Worm (Caenorhabditis elegans): ENCODE data around the gene K11H12.10.

The K11H12.10 gene

DNA sequence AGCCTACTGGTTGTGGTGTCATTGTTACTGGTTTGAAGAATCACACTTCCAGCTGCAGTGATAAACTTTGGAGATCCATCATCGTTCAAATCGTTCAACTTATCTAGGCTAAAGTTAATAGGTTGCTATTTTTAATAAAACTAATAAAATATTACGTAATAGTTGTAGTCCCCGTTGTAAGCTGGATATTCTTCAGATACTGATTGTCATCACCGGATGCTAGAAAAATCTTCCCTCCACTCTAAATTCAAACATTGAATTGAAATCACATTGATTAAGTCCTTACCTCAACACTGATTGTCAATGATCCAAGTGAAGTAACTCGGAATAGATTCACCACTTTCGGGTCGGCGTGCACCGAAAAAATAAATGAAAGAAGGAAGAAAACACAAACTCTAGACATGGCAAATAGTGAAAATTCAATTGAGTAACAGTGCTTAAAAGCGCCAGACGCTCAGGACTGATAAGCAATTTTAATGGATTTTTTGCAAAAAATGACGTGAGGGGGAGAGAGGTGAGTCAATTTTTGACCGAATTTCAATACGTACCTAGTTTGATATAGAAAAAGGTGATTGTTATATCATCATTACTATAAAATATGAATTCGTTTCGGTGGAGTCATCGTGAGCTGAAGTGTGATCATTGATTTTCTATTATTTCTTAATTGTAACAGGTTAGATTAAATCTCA is at the start of gene K11H12.10, which contains the start of gene K11H12.4:
Gene K11H12.10 (plus strand): TSS at position 605 of the 689 bp plus-strand sequence.
Gene K11H12.4 (minus strand): TSS at position 413 of the 689 bp plus-strand sequence.
- TF ChIP-seq elt-2 (tag; optimal IDR thresholded peaks at IDR 0.05) (peak; percentile 46), nhr-67 (tag; optimal IDR thresholded peaks at IDR 0.05) (no peak), pqm-1 (tag; optimal IDR thresholded peaks at IDR 0.05) (peak; percentile 83)

DNA sequence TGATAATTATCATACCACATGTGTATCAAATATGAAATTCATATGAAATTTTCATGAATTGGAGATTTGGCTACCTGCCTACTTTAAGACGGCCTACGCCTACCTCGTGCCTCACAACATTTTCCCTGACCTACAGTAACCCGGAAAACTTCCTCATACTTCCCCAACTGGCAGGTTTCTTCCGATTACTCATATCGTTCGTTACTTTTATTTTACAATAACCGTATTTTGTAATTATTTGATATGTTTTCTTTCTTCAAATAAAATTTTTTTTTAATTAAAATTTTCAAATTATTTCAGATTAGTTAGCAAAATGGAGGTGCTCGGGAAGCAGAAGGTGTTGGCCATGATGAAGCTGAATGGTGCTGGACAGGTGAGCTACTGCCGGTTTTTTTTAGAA is 48.6 kb upstream of the K11H12.10 start, which contains the start of gene nhr-76:
Gene nhr-76 (plus strand): TSS at position 301 of the 400 bp plus-strand sequence.
- TF ChIP-seq unc-39 (tag; optimal IDR thresholded peaks at IDR 0.05) = no peak
- no peak for TF ChIP-seq egl-27 (tag; optimal IDR thresholded peaks at IDR 0.05)
- no peak for TF ChIP-seq ceh-16 (tag; optimal IDR thresholded peaks at IDR 0.05)
- TF ChIP-seq jun-1 (tag; optimal IDR thresholded peaks at IDR 0.05) = no peak
- no peak for TF ChIP-seq sea-2 (GFP tag; optimal IDR thresholded peaks at IDR 0.05)
- TF ChIP-seq fkh-2 (tag; optimal IDR thresholded peaks at IDR 0.05) = no peak
- no peak for TF ChIP-seq tbx-2 (tag; optimal IDR thresholded peaks at IDR 0.05)
- no peak for TF ChIP-seq snpc-4 (tag; optimal IDR thresholded peaks at IDR 0.05)
- no peak for TF ChIP-seq ztf-11 (tag; optimal IDR thresholded peaks at IDR 0.05)
- no peak for TF ChIP-seq nhr-77 (tag; optimal IDR thresholded peaks at IDR 0.05)
- no peak for TF ChIP-seq unc-62 (GFP tag; optimal IDR thresholded peaks at IDR 0.05)
- no peak for TF ChIP-seq pqm-1 (tag; optimal IDR thresholded peaks at IDR 0.05)
- TF ChIP-seq zag-1 (tag; optimal IDR thresholded peaks at IDR 0.05) = no peak
- TF ChIP-seq pha-4 (tag; optimal IDR thresholded peaks at IDR 0.05) = no peak
- TF ChIP-seq nfya-1 (tag; optimal IDR thresholded peaks at IDR 0.05; ENCODE audit: insufficient read depth) = no peak
- no peak for TF ChIP-seq daf-12 (tag; optimal IDR thresholded peaks at IDR 0.05)
- TF ChIP-seq skn-1 (tag; optimal IDR thresholded peaks at IDR 0.05) = no peak

DNA sequence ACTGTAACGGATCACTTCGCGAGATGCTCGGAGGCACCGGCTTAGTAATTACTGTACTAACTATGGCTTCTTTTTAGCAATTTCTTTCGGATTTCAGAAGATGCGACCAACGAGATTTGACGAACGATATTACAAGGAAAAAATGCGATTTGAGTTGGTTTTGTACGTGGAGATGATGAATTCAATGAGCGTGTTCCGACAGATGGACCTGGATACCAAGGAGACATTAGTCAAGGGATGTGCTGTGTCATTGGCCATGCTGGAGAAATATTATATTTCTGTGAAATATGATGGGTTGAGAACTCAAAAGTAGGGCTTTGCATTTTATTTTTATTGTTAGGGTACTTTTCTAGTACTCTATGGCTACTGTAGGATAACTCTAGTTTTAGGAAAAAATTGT is 45.3 kb upstream of the K11H12.10 start:
- TF ChIP-seq zag-1 (tag; optimal IDR thresholded peaks at IDR 0.05) = no peak
- no peak for TF ChIP-seq lsy-12 (tag; optimal IDR thresholded peaks at IDR 0.05)
- no peak for TF ChIP-seq nhr-43 (tag; optimal IDR thresholded peaks at IDR 0.05; ENCODE audit: poor library complexity, severe bottlenecking)
- no peak for TF ChIP-seq nhr-11 (tag; optimal IDR thresholded peaks at IDR 0.05)
- TF ChIP-seq unc-39 (tag; optimal IDR thresholded peaks at IDR 0.05) = no peak

DNA sequence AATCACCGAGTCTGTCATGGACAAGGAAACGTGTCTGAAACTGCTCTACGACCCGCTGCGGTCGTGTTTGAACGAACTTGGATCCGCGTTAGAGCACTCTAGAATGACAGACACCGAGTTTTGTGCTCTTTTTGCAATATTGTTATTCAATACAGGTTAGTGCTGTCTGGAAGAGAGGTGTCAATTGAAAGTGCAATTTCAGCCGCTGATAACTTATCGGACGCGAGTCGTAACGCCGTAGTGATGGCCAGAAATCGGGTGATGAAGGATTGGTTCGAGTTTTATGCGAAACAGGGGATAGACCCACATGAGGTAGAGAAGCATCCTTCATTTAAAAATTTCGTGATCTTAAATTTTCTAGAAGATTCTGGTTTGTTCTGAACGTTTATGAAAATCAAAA is 44.0 kb upstream of the K11H12.10 start:
- peak; percentile 29 for TF ChIP-seq elt-2 (tag; optimal IDR thresholded peaks at IDR 0.05)
- TF ChIP-seq nhr-12 (tag; optimal IDR thresholded peaks at IDR 0.05) = no peak

- TF ChIP-seq nhr-43 (tag; optimal IDR thresholded peaks at IDR 0.05; ENCODE audit: poor library complexity, severe bottlenecking) (no peak), ceh-9 (tag; optimal IDR thresholded peaks at IDR 0.05) (no peak), fkh-10 (GFP tag; optimal IDR thresholded peaks at IDR 0.05) (no peak), daf-12 (tag; optimal IDR thresholded peaks at IDR 0.05) (no peak), ztf-4 (tag; optimal IDR thresholded peaks at IDR 0.05) (no peak), lin-15B (tag; optimal IDR thresholded peaks at IDR 0.05) (no peak), sea-2 (GFP tag; optimal IDR thresholded peaks at IDR 0.05) (no peak), unc-39 (tag; optimal IDR thresholded peaks at IDR 0.05) (no peak), lin-39 (tag; optimal IDR thresholded peaks at IDR 0.05) (no peak), zag-1 (tag; optimal IDR thresholded peaks at IDR 0.05) (no peak), pqm-1 (tag; optimal IDR thresholded peaks at IDR 0.05) (no peak), lsy-12 (tag; optimal IDR thresholded peaks at IDR 0.05) (no peak), unc-62 (GFP tag; optimal IDR thresholded peaks at IDR 0.05) (no peak)
These were observed 42.3 kb upstream of the K11H12.10 start for ce11 chrIV:633565-633964.

DNA sequence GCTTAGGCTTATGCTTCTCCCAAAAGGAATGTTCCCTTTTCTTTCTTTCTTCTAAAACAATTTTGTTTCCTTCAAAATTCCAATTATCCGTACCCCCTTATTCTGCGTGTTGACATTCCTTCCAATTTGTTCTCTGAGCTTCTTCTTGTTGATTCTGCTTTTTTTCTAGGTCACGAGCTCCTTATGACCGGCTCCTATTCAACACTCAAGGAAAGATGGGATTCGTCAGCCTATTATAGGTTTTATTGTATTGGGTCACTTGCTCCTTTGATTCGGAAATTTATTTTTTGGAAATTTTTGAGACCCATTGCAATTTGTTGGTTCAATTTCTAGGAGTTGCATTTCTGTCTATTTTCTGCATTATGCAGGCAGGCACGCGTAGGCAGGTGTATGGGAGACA is 36.7 kb upstream of the K11H12.10 start:
- TF ChIP-seq nhr-23 (tag; optimal IDR thresholded peaks at IDR 0.05) (no peak), nhr-11 (tag; optimal IDR thresholded peaks at IDR 0.05) (no peak), skn-1 (tag; optimal IDR thresholded peaks at IDR 0.05) (no peak), pqm-1 (tag; optimal IDR thresholded peaks at IDR 0.05) (no peak), tbx-2 (tag; optimal IDR thresholded peaks at IDR 0.05) (no peak), fkh-10 (GFP tag; optimal IDR thresholded peaks at IDR 0.05) (no peak)
